Fruit fly (Drosophila melanogaster) ovary, adult (tissue): ENCODE data around the gene CG14454.
"Not testable (repeated sequence)": the region's sequence is repeated elsewhere in the genome, so short reads cannot be mapped to it uniquely, and the experiment has no call there.

Experiments used
- CG17801 ChIP-seq: fragments of 200-800 bp; optimal IDR thresholded peaks from 2 replicates; lab custom pipeline; 2019; ENCODE audit warnings: missing biosample characterization, mild to moderate bottlenecking, missing genetic modification characterization, moderate library complexity; ENCODE audit not compliant: partially characterized antibody

CG14454 gene

dm6 chr3L:22696930-22697329 is 4.6 kb upstream of the CG14454 start, which contains the start of gene CG32453:
Gene CG32453, plus strand, starts transcription at chr3L:22697230.
- not testable (repeated sequence) for TF ChIP-seq CG17801 (GFP tag; lab: Kevin White, UChicago)

dm6 chr3L:22695653-22696052 is 3.3 kb upstream of the CG14454 start, which contains the start of gene CG14452:
Gene CG14452, plus strand, starts transcription at chr3L:22695953.
- no peak for TF ChIP-seq CG17801 (GFP tag; lab: Kevin White, UChicago)

dm6 chr3L:22693712-22694111 is 1.4 kb upstream of the CG14454 start, which contains the start of the genes CG12546 and CG14453:
Gene CG12546, minus strand, starts transcription at chr3L:22693812.
Gene CG14453, plus strand, starts transcription at chr3L:22694083.
- TF ChIP-seq CG17801 (GFP tag; lab: Kevin White, UChicago): no peak

- no peak for TF ChIP-seq CG17801 (GFP tag; lab: Kevin White, UChicago)
Observed at dm6 chr3L:22686987-22687386, 5.3 kb downstream of the CG14454 start, which contains the start of the genes CG14455 and CG14456. Gene CG14455, minus strand, starts transcription at chr3L:22687087. Gene CG14456, plus strand, starts transcription at chr3L:22687222.

- no peak for TF ChIP-seq CG17801 (GFP tag; lab: Kevin White, UChicago)
Observed at dm6 chr3L:22680932-22681331, 11.4 kb downstream of the CG14454 start.

- no peak for TF ChIP-seq CG17801 (GFP tag; lab: Kevin White, UChicago)
Observed at dm6 chr3L:22671699-22672276, 20.5 kb downstream of the CG14454 start.

DNA sequence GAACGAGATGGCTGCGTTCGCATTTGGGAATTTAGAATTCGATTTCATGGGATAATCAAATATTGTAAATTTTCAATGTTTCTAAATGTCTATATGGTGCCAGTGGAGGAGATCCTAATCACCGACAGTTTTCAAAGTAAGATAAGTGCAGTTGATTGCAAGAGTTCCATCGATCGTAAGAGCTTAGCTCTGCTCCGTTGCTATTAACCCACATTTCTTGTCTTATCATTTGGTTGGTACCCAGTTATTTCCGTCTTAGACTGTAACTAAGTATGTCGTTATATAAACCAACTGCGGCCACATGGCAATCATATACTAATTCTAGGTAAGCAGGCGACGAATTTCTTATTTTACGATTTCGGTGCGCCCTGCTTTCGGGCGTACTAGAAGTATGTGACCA is 22.2 kb downstream of the CG14454 start:
- TF ChIP-seq CG17801 (GFP tag; lab: Kevin White, UChicago): no peak

- TF ChIP-seq CG17801 (GFP tag; lab: Kevin White, UChicago): no peak
Observed at dm6 chr3L:22669275-22670006, 22.9 kb downstream of the CG14454 start, which contains the start of gene Jhbp6. Gene Jhbp6, plus strand, starts transcription at chr3L:22669956.

dm6 chr3L:22665110-22665509 is 27.2 kb downstream of the CG14454 start:
- no peak for TF ChIP-seq CG17801 (GFP tag; lab: Kevin White, UChicago)

DNA sequence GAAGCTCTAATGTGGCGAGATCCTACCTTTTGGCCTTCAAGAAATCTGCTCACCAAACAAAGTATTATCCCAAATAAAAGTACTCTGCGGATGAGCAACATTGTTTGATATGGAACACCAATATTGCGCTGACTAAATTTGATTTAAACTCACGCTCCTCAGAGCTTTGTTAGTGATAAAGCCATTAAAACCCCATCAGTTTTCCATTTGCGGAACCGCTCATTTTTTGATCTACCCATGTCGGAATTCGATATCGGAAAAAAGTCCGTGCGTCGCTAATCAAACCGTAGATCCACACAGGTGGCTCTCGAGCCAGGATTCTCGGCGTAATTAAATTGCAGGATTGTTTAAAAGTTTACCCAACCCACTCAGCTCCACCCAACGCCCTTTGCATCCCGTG is 39.9 kb downstream of the CG14454 start, which contains the start of gene CG33772:
Gene CG33772 (minus strand): TSS at position 101 of the 400 bp plus-strand sequence.
- TF ChIP-seq CG17801 (GFP tag; lab: Kevin White, UChicago): no peak

- TF ChIP-seq CG17801 (GFP tag; lab: Kevin White, UChicago): no peak
Observed at dm6 chr3L:22649096-22649495, 43.2 kb downstream of the CG14454 start, which contains the start of gene CG33771. Gene CG33771, plus strand, starts transcription at chr3L:22649396.

- no peak for TF ChIP-seq CG17801 (GFP tag; lab: Kevin White, UChicago)
Observed at dm6 chr3L:22648372-22648771, 44.0 kb downstream of the CG14454 start, which contains the start of gene CG33770. Gene CG33770, plus strand, starts transcription at chr3L:22648672.

dm6 chr3L:22647627-22648026 is 44.7 kb downstream of the CG14454 start, which contains the start of gene CG33769:
Gene CG33769, plus strand, starts transcription at chr3L:22647927.
- TF ChIP-seq CG17801 (GFP tag; lab: Kevin White, UChicago): no peak

DNA sequence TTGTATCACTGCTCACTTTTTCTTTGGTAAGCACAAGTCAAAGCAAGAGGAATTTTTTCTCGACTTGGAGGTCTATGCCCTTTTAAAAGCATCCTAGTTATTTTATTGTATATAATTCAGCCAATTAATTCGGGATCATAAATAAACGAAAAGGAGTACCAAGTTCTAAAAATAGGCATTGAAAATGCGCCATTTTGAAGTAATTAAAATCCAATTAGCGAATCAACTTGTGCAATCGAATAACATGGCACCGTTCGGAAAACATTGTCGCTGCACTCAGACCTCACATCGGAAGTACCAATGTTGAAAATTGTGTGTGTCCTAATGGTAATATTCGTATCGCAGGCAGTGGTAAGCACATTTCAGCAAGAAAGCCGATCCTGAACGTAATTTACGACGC is 45.5 kb downstream of the CG14454 start, which contains the start of gene CG33768:
Gene CG33768 (plus strand): TSS at position 301 of the 400 bp plus-strand sequence.
- TF ChIP-seq CG17801 (GFP tag; lab: Kevin White, UChicago): no peak

- TF ChIP-seq CG17801 (GFP tag; lab: Kevin White, UChicago): no peak
Observed at dm6 chr3L:22646007-22646406, 46.3 kb downstream of the CG14454 start, which contains the start of gene CG33767. Gene CG33767, plus strand, starts transcription at chr3L:22646307.
